Worm (Caenorhabditis elegans) whole organism, young adult: ENCODE results near the gene C29F9.2.

Source experiments
- D2030.7 ChIP-seq: fragments of 200-800 bp; sonication (Bioruptor generic); IDR thresholded peaks from 2 replicates; pipeline ENCODE4 v1.3.6; 2022; ENCODE audit warnings: missing genetic modification reagents, missing genetic modification characterization, missing compliant biosample characterization
- him-1 ChIP-seq: sonication (generic microtip); optimal IDR thresholded peaks from 2 replicates; lab custom pipeline; 2016; ENCODE audit warnings: missing genotype, missing genetic modification reagents, missing genetic modification characterization, missing compliant biosample characterization
- unc-62 ChIP-seq: fragments of 150-350 bp; optimal IDR thresholded peaks from 2 replicates; lab custom pipeline; 2014; ENCODE audit warnings: missing biosample characterization, missing genetic modification reagents, missing genetic modification characterization

DNA sequence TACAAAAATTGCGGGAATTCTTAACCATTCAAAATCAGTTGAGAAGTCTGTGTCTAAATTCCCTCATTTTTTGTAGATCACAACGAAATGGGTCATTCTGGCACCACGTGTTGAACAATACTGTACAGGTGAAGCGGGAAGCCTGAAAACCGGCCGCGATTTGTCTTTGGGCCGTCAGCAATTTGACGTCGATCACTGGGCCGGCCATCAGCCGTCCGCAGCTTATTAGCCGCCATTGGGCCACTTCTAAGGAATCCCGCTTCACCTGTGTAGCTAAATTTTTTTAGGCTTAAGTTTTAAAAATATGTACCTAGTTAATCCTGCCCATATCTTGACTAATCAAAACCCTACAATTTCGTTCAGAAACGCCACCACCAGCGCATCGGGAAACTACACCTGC, 28.9 kb downstream of the C29F9.2 start:
- TF ChIP-seq unc-62 (GFP tag; lab: Kevin White, UChicago) (no peak), him-1 (tag; lab: Kevin White, UChicago) (no peak), D2030.7 (GFP tag; lab: Robert Waterston, UW) (no peak)
